Fruit fly (Drosophila melanogaster) whole organism, wandering third instar larva: ENCODE data around the gene Cpr100A.

Experiments
- Abd-B ChIP-seq: fragments of >200 bp; optimal IDR thresholded peaks from 2 replicates; lab custom pipeline; 2017; ENCODE audit warnings: missing biosample characterization, missing genetic modification characterization
- CG32264 ChIP-seq: fragments of 200-800 bp; sonication (Bioruptor generic); optimal IDR thresholded peaks from 2 replicates; lab custom pipeline; 2016; ENCODE audit warnings: missing biosample characterization, missing genetic modification characterization
- Dfd ChIP-seq: fragments of >200 bp; optimal IDR thresholded peaks from 2 replicates; lab custom pipeline; 2017; ENCODE audit warnings: missing biosample characterization, missing genetic modification characterization
- GATAd ChIP-seq: sonication (Bioruptor generic); optimal IDR thresholded peaks from 2 replicates; lab custom pipeline; 2016; ENCODE audit warnings: missing biosample characterization, missing genetic modification characterization
- HLH106 ChIP-seq: fragments of 200-800 bp; optimal IDR thresholded peaks from 3 replicates; lab custom pipeline; 2019; ENCODE audit warnings: missing biosample characterization, mild to moderate bottlenecking, missing genetic modification characterization, moderate library complexity
- Hnf4 ChIP-seq: fragments of 200-800 bp; sonication (Bioruptor generic); optimal IDR thresholded peaks from 2 replicates; lab custom pipeline; 2016; ENCODE audit warnings: missing biosample characterization, mild to moderate bottlenecking, missing genetic modification characterization
- Hr78 ChIP-seq: fragments of >200 bp; optimal IDR thresholded peaks from 2 replicates; lab custom pipeline; 2017; ENCODE audit warnings: missing biosample characterization, missing genetic modification characterization
- Hr83 ChIP-seq: fragments of 200-300 bp; sonication (Bioruptor generic); optimal IDR thresholded peaks from 2 replicates; lab custom pipeline; 2016; ENCODE audit warnings: missing biosample characterization, mild to moderate bottlenecking, missing genetic modification characterization, moderate library complexity; ENCODE audit not compliant: poor library complexity, severe bottlenecking
- Jra ChIP-seq: sonication (Bioruptor generic); optimal IDR thresholded peaks from 2 replicates; lab custom pipeline; 2016; ENCODE audit warnings: missing biosample characterization, missing genetic modification characterization
- Mio ChIP-seq: sonication (Bioruptor generic); optimal IDR thresholded peaks from 2 replicates; lab custom pipeline; 2016; ENCODE audit warnings: missing biosample characterization, missing genetic modification characterization
- Myc ChIP-seq: fragments of >200 bp; optimal IDR thresholded peaks from 2 replicates; lab custom pipeline; 2017
- N ChIP-seq: fragments of >200 bp; optimal IDR thresholded peaks from 2 replicates; lab custom pipeline; 2018; ENCODE audit warnings: missing biosample characterization, missing external identifiers, missing genetic modification characterization
- Rel ChIP-seq, 2 experiments: fragments of 200-800 bp; sonication (Bioruptor generic) in 1 of 2; optimal IDR thresholded peaks; 2 replicates in 1 of 2; 3 replicates in 1 of 2; lab custom pipeline; 2016 to 2019; ENCODE audit warnings: mild to moderate bottlenecking in 2 of 2, missing biosample characterization in 2 of 2, missing genetic modification characterization in 2 of 2, moderate library complexity in 1 of 2
- Sp1 ChIP-seq: fragments of 200-800 bp; sonication (Bioruptor generic); optimal IDR thresholded peaks from 3 replicates; lab custom pipeline; 2019; ENCODE audit warnings: missing biosample characterization, mild to moderate bottlenecking, missing genetic modification characterization, moderate library complexity
- Vsx2 ChIP-seq: fragments of 200-300, 225-300 bp; sonication (Bioruptor generic); optimal IDR thresholded peaks from 2 replicates; lab custom pipeline; 2018; ENCODE audit warnings: missing biosample characterization, missing genetic modification characterization; ENCODE audit not compliant: partially characterized antibody
- br ChIP-seq: fragments of 200-800 bp; sonication (Bioruptor generic); optimal IDR thresholded peaks from 2 replicates; lab custom pipeline; 2016; ENCODE audit warnings: missing biosample characterization, missing genetic modification characterization
- brk ChIP-seq: fragments of 200-800 bp; sonication (Bioruptor generic); optimal IDR thresholded peaks from 2 replicates; lab custom pipeline; 2016; ENCODE audit warnings: missing biosample characterization, mild to moderate bottlenecking, missing genetic modification characterization
- dl ChIP-seq, 2 experiments: fragments of 175-275, 200-275 bp in 1 of 2; fragments of 200-275 bp in 1 of 2; sonication (Bioruptor generic); optimal IDR thresholded peaks; lab custom pipeline; 2018; ENCODE audit warnings: mild to moderate bottlenecking in 2 of 2, missing biosample characterization in 2 of 2, missing genetic modification characterization in 2 of 2, moderate library complexity in 2 of 2; ENCODE audit not compliant: partially characterized antibody in 2 of 2, insufficient read depth in 1 of 2
- dmrt93B ChIP-seq: fragments of 200-800 bp; sonication (Bioruptor generic); optimal IDR thresholded peaks from 2 replicates; lab custom pipeline; 2018; ENCODE audit warnings: missing biosample characterization, mild to moderate bottlenecking, missing genetic modification characterization
- ey ChIP-seq: fragments of 200-800 bp; sonication (Bioruptor generic); optimal IDR thresholded peaks from 2 replicates; lab custom pipeline; 2016; ENCODE audit warnings: missing biosample characterization, missing genetic modification characterization
- foxo ChIP-seq, 2 experiments: fragments of 200-800 bp; sonication (Bioruptor generic); optimal IDR thresholded peaks; 2 replicates in 1 of 2; 3 replicates in 1 of 2; lab custom pipeline; 2016 to 2017; ENCODE audit warnings: missing biosample characterization in 2 of 2, missing genetic modification characterization in 2 of 2
- fru ChIP-seq: fragments of 200-800 bp; sonication (Bioruptor generic); optimal IDR thresholded peaks from 3 replicates; lab custom pipeline; 2016; ENCODE audit warnings: missing biosample characterization, mild to moderate bottlenecking, missing genetic modification characterization
- h ChIP-seq: fragments of 200-800 bp; sonication (Bioruptor generic); optimal IDR thresholded peaks from 3 replicates; lab custom pipeline; 2016; ENCODE audit warnings: missing biosample characterization, mild to moderate bottlenecking, missing genetic modification characterization
- lola ChIP-seq: fragments of >200 bp; optimal IDR thresholded peaks from 2 replicates; lab custom pipeline; 2017; ENCODE audit warnings: missing biosample characterization, missing genetic modification characterization
- pan ChIP-seq: fragments of >200 bp; optimal IDR thresholded peaks from 2 replicates; lab custom pipeline; 2017
- psq ChIP-seq: fragments of 200-800 bp; sonication (Bioruptor generic); optimal IDR thresholded peaks from 3 replicates; lab custom pipeline; 2017; ENCODE audit warnings: missing biosample characterization, mild to moderate bottlenecking, missing genetic modification characterization, moderate library complexity
- rgr ChIP-seq: fragments of 200-800 bp; sonication (Bioruptor generic); optimal IDR thresholded peaks from 3 replicates; lab custom pipeline; 2016; ENCODE audit warnings: missing biosample characterization, mild to moderate bottlenecking, missing genetic modification characterization
- sage ChIP-seq: fragments of 200-800 bp; sonication (Bioruptor generic); optimal IDR thresholded peaks from 2 replicates; lab custom pipeline; 2016; ENCODE audit warnings: missing biosample characterization, mild to moderate bottlenecking, missing genetic modification characterization
- sv ChIP-seq: fragments of 200-800 bp; sonication (Bioruptor generic); optimal IDR thresholded peaks from 3 replicates; lab custom pipeline; 2016; ENCODE audit warnings: missing biosample characterization, missing genetic modification characterization
- tai ChIP-seq: sonication (Bioruptor generic); optimal IDR thresholded peaks from 2 replicates; lab custom pipeline; 2016; ENCODE audit warnings: missing biosample characterization, missing genetic modification characterization
- usp ChIP-seq: fragments of >200 bp; optimal IDR thresholded peaks from 2 replicates; lab custom pipeline; 2017; ENCODE audit warnings: missing biosample characterization, missing genetic modification characterization
- woc ChIP-seq: sonication (Bioruptor generic); optimal IDR thresholded peaks from 2 replicates; lab custom pipeline; 2016; ENCODE audit warnings: missing biosample characterization, mild to moderate bottlenecking, missing genetic modification characterization

Gene Cpr100A

dm6 chr3R:30850460-30850859, 16.9 kb upstream of the Cpr100A start:
- TF ChIP-seq Hr78 (GFP tag; lab: Kevin White, UChicago) (no peak), dmrt93B (GFP tag; lab: Kevin White, UChicago) (no peak), usp (GFP tag; lab: Kevin White, UChicago) (no peak), fru (no peak), Vsx2 (GFP tag; lab: Kevin White, UChicago) (no peak), sage (GFP tag; lab: Kevin White, UChicago) (no peak), pan (lab: Kevin White, UChicago) (no peak), rgr (no peak), foxo (GFP tag; optimal IDR thresholded peaks at IDR 0.05; lab: Kevin White, UChicago) (no peak), Mio (GFP tag; lab: Kevin White, UChicago) (no peak), Rel (GFP tag; optimal IDR thresholded peaks at IDR 0.05; lab: Kevin White, UChicago) (no peak), Rel (tag; optimal IDR thresholded peaks at IDR 0.05; lab: Kevin White, UChicago) (no peak), woc (GFP tag; lab: Kevin White, UChicago) (no peak), Myc (no peak), psq (GFP tag; lab: Kevin White, UChicago) (no peak), ey (GFP tag; lab: Kevin White, UChicago) (no peak), tai (GFP tag; lab: Kevin White, UChicago) (no peak), Jra (GFP tag; lab: Kevin White, UChicago) (no peak), br (GFP tag; lab: Kevin White, UChicago) (no peak), dl (GFP tag; optimal IDR thresholded peaks at IDR 0.05; lab: Kevin White, UChicago; ENCODE audit: insufficient read depth in 1 of 2, partially characterized antibody in 2 of 2) (no peak), CG32264 (no peak)

- TF ChIP-seq lola (GFP tag; lab: Kevin White, UChicago), result no peak
- no peak for TF ChIP-seq h (GFP tag; lab: Kevin White, UChicago)
- TF ChIP-seq dl (GFP tag; optimal IDR thresholded peaks at IDR 0.05; lab: Kevin White, UChicago; ENCODE audit: insufficient read depth in 1 of 2, partially characterized antibody in 2 of 2), result no peak
- no peak for TF ChIP-seq brk
- TF ChIP-seq, all 38 proteins: peak for 0
These were observed 15.4 kb upstream of the Cpr100A start, which contains the start of gene tll for dm6 chr3R:30851843-30852365. tll (plus strand) TSS chr3R:30852315.

- no peak for TF ChIP-seq dl (GFP tag; optimal IDR thresholded peaks at IDR 0.05; lab: Kevin White, UChicago; ENCODE audit: insufficient read depth in 1 of 2, partially characterized antibody in 2 of 2)
- TF ChIP-seq N (GFP tag; lab: Kevin White, UChicago), result no peak
- TF ChIP-seq Sp1 (GFP tag; lab: Kevin White, UChicago), result no peak
- no peak for TF ChIP-seq lola (GFP tag; lab: Kevin White, UChicago)
- TF ChIP-seq CG32264, result no peak
- TF ChIP-seq GATAd (GFP tag; lab: Kevin White, UChicago), result no peak
- no peak for TF ChIP-seq sv (GFP tag; lab: Kevin White, UChicago)
- TF ChIP-seq Dfd (GFP tag; lab: Kevin White, UChicago), result no peak
- no peak for TF ChIP-seq ey (GFP tag; lab: Kevin White, UChicago)
- TF ChIP-seq HLH106 (tag; lab: Kevin White, UChicago), result no peak
- no peak for TF ChIP-seq dmrt93B (GFP tag; lab: Kevin White, UChicago)
- no peak for TF ChIP-seq Hnf4 (GFP tag; lab: Kevin White, UChicago)
- no peak for TF ChIP-seq Myc
- no peak for TF ChIP-seq Vsx2 (GFP tag; lab: Kevin White, UChicago)
- no peak for TF ChIP-seq Hr83 (GFP tag; lab: Kevin White, UChicago)
These were observed 12.1 kb upstream of the Cpr100A start for dm6 chr3R:30855176-30855575.

- no peak for TF ChIP-seq usp (GFP tag; lab: Kevin White, UChicago)
- TF ChIP-seq h (GFP tag; lab: Kevin White, UChicago), result no peak
- no peak for TF ChIP-seq Jra (GFP tag; lab: Kevin White, UChicago)
- TF ChIP-seq Abd-B (GFP tag; lab: Kevin White, UChicago), result no peak
- TF ChIP-seq woc (GFP tag; lab: Kevin White, UChicago), result no peak
- TF ChIP-seq Hnf4 (GFP tag; lab: Kevin White, UChicago), result no peak
- no peak for TF ChIP-seq Myc
- no peak for TF ChIP-seq Vsx2 (GFP tag; lab: Kevin White, UChicago)
- TF ChIP-seq GATAd (GFP tag; lab: Kevin White, UChicago), result no peak
- TF ChIP-seq, all 38 proteins: peak for 0
These were observed 10.7 kb upstream of the Cpr100A start for dm6 chr3R:30856596-30856995.
